Worm (Caenorhabditis elegans) whole organism, midembryonic: ENCODE data around the gene abcf-3.

Experiments used
- flt-1 ChIP-seq: fragments of 200-800 bp; sonication (Bioruptor generic); IDR thresholded peaks from 2 replicates; pipeline ENCODE4 v1.3.6; 2022; ENCODE audit warnings: missing genetic modification characterization, missing compliant biosample characterization
- klf-2 ChIP-seq: fragments of 200-800 bp; sonication (Bioruptor generic); conservative IDR thresholded peaks from 2 replicates; pipeline ENCODE4 v1.3.6; 2022; ENCODE audit warnings: missing genetic modification reagents, missing genetic modification characterization, missing compliant biosample characterization
- med-1 ChIP-seq: sonication (generic microtip); optimal IDR thresholded peaks from 2 replicates; lab custom pipeline; 2017; ENCODE audit warnings: missing genetic modification characterization, mild to moderate bottlenecking, missing compliant biosample characterization, antibody characterized with exemption, missing genetic modification reagents; ENCODE audit not compliant: insufficient read depth

DNA sequence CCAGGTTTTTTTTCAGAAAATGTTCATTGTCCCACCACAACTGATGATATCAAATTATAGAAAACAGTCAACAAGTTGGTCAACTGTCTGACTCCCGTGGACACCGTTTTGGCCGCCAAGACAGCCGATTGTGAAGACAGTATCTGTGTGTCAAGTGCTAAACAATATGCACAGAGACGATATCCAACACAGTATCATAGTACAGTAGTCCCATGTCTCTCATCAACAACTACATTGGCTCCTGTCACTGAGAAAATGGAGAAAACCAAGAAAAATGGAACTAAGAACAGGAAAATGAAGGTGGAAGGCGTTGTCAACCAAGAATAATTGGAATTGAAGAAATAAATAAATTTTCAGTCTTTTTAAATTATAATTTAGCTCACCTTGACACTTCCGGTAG is 24.5 kb upstream of the abcf-3 start:
- no peak for TF ChIP-seq klf-2 (GFP tag; lab: Robert Waterston, UW)
- no peak for TF ChIP-seq flt-1 (GFP tag; lab: Robert Waterston, UW)
- no peak for TF ChIP-seq med-1
